Worm (Caenorhabditis elegans): ENCODE data around the gene nstp-7.

Gene nstp-7

DNA sequence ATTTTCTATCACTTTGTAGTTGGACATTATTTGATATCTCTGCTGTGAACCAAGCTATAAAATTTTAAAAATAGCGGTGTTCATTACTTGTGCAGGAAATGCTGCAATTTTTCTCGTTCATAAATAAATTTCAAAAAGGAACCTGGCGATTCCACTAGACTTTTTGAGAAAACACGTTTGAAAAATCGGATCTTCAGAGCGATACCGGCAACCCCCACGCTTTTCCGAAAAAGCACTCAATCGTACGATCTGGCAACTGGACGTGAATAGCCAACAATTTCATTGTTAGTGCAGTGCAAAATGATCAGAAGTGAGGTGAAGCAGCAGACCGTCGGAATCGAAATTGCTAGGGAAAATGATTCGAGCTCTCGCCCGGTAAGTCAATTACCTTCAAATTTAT lies at the start of gene nstp-7:
Gene nstp-7 (plus strand): TSS at position 301 of the 400 bp plus-strand sequence.
- TF ChIP-seq sox-2 (GFP tag; IDR thresholded peaks at IDR 0.05) (no peak), K02D7.2 (tag; optimal IDR thresholded peaks at IDR 0.05) (no peak), K09A11.1 (tag; optimal IDR thresholded peaks at IDR 0.05; ENCODE audit: insufficient read depth) (no peak), ceh-9 (tag; optimal IDR thresholded peaks at IDR 0.05) (no peak), unc-3 (GFP tag; conservative IDR thresholded peaks at IDR 0.05) (no peak), unc-3 (tag; optimal IDR thresholded peaks at IDR 0.05) (no peak), mec-3 (tag; optimal IDR thresholded peaks at IDR 0.05; ENCODE audit: borderline replicate concordance) (no peak), pha-4 (tag; optimal IDR thresholded peaks at IDR 0.05) (no peak), ztf-16 (tag; optimal IDR thresholded peaks at IDR 0.05) (no peak), hlh-8 (tag; optimal IDR thresholded peaks at IDR 0.05) (no peak), ceh-30 (tag; optimal IDR thresholded peaks at IDR 0.05) (no peak), odd-2 (tag; optimal IDR thresholded peaks at IDR 0.05) (no peak), fkh-6 (tag; optimal IDR thresholded peaks at IDR 0.05) (no peak)

DNA sequence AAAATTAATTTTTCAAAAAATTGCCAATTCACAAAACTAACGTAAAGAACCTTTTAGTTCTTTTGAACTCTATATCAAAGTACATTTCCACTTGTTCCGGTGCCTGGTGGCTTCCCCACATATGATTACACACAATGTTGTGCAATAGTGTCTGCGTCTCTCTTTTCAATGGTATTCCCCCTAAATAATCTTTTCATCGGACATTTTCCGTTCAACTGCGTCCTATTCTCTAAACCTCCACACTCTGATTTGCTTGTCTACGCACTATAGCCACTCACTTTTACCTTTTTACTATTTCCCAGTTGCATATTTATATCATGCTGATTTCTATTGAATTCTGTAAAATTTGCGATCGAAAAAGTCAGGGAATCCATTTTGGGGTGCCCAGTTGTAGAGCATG lies 49.7 kb upstream of the nstp-7 start, which contains the start of gene nhr-58:
Gene nhr-58 (plus strand): TSS at position 214 of the 400 bp plus-strand sequence.
- TF ChIP-seq elt-2 (tag; optimal IDR thresholded peaks at IDR 0.05) (peak; percentile 72), C08G9.2 (tag; optimal IDR thresholded peaks at IDR 0.05) (no peak), ceh-34 (tag; optimal IDR thresholded peaks at IDR 0.05) (no peak), pax-1 (tag; optimal IDR thresholded peaks at IDR 0.05) (peak; percentile 21), unc-55 (GFP tag; optimal IDR thresholded peaks at IDR 0.05) (peak; percentile 67), ceh-31 (tag; optimal IDR thresholded peaks at IDR 0.05) (peak; percentile 38), tbx-2 (tag; optimal IDR thresholded peaks at IDR 0.05) (peak; percentile 38), nfya-1 (tag; optimal IDR thresholded peaks at IDR 0.05) (peak; percentile 34), fkh-10 (GFP tag; optimal IDR thresholded peaks at IDR 0.05) (no peak)

DNA sequence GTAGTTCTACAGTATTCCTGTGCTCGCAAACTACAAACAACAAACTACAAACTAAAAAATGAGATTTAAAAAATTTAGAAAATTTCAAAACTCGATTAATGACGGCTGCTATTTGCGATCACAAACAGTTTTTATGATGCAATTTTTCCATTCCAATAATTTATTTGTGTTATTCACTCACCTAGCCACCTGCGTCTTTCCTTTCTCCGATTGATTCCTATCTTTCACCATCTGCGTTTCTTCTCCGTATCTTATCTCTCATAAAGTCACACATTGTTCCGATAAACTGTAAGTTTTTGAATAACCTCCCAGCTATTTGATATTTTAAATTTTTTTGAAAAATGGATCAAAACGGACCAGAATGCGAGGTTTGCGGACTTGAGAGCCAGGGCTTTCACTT lies 47.5 kb upstream of the nstp-7 start, which contains the start of gene nhr-132:
Gene nhr-132 (plus strand): TSS at position 271 of the 400 bp plus-strand sequence.
- TF ChIP-seq unc-55 (GFP tag; optimal IDR thresholded peaks at IDR 0.05) = no peak
- TF ChIP-seq gmeb-2 (tag; optimal IDR thresholded peaks at IDR 0.05) = no peak
- TF ChIP-seq nfya-1 (tag; optimal IDR thresholded peaks at IDR 0.05) = peak; percentile 14
- peak; percentile 21 for TF ChIP-seq elt-2 (tag; optimal IDR thresholded peaks at IDR 0.05)
- no peak for TF ChIP-seq pat-9 (tag; optimal IDR thresholded peaks at IDR 0.05)

DNA sequence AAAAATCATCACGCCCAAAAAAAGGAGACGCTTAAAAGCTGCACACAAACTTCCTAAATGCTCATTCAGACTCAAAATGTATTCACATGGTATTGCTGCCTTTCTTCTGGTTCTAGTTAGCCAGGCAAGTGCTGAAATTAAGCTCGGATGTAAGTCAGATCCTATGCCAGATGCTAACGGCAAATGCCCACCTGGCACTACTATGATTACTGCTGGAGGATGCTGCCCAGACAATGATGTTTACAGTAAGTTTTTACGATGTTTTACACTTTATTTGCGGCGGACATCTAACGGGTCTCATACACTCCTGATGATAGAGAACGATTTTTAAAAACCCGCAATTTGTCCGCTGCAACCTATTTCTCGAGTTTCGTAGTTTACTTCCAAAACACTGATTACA lies 45.1 kb upstream of the nstp-7 start, which contains the start of gene C14C6.5:
Gene C14C6.5 (plus strand): TSS at position 58 of the 400 bp plus-strand sequence.
- TF ChIP-seq K09A11.1 (tag; optimal IDR thresholded peaks at IDR 0.05; ENCODE audit: insufficient read depth) = no peak

DNA sequence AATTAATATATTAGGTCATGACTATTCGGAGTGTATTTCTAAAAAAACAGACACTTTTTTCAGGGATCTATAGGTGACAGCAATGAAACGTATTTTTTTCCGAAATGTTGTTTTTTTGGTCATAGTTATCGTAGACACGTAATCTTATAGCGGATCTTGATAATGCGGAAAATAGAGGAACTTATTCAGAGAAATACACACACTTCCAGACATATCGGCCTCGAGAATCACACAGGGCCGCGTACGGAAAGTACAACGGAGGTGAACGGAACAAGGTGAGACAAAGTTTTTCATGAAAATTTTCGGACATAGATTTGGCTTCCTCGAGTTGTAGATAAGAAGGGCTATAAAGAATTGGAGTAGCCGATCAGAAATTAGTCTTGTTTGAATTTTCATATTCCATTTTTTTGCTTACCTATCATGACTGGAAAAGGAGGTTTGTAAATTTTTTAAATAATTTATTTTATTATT lies 42.6 kb upstream of the nstp-7 start, which contains the start of gene nhr-155:
Gene nhr-155 (plus strand): TSS at position 421 of the 471 bp plus-strand sequence.
- no peak for TF ChIP-seq npax-4 (tag; optimal IDR thresholded peaks at IDR 0.05)
- no peak for TF ChIP-seq fkh-6 (tag; optimal IDR thresholded peaks at IDR 0.05)
- TF ChIP-seq ets-4 (tag; optimal IDR thresholded peaks at IDR 0.05) = no peak
- no peak for TF ChIP-seq pros-1 (tag; optimal IDR thresholded peaks at IDR 0.05)
- no peak for TF ChIP-seq ceh-6 (GFP tag; optimal IDR thresholded peaks at IDR 0.05)
- TF ChIP-seq C08G9.2 (tag; optimal IDR thresholded peaks at IDR 0.05) = no peak
- no peak for TF ChIP-seq gmeb-2 (tag; optimal IDR thresholded peaks at IDR 0.05)
- no peak for TF ChIP-seq ceh-31 (tag; optimal IDR thresholded peaks at IDR 0.05)
- no peak for TF ChIP-seq odd-2 (tag; optimal IDR thresholded peaks at IDR 0.05)
- no peak for TF ChIP-seq unc-86 (tag; optimal IDR thresholded peaks at IDR 0.05)
- no peak for TF ChIP-seq dmd-4 (tag; optimal IDR thresholded peaks at IDR 0.05; ENCODE audit: borderline replicate concordance)
- no peak for TF ChIP-seq sox-4 (tag; optimal IDR thresholded peaks at IDR 0.05)
- no peak for TF ChIP-seq nhr-11 (tag; optimal IDR thresholded peaks at IDR 0.05)
- TF ChIP-seq sdc-2 (tag; optimal IDR thresholded peaks at IDR 0.05) = no peak
- no peak for TF ChIP-seq pha-2 (tag; optimal IDR thresholded peaks at IDR 0.05)
- TF ChIP-seq ref-2 (tag; optimal IDR thresholded peaks at IDR 0.05) = no peak
